Worm (Caenorhabditis elegans) whole organism, L4 larva: ENCODE data around the gene cdc-50.B.

Source experiments
- D1046.2 ChIP-seq: fragments of 200-800 bp; sonication (Bioruptor generic); IDR thresholded peaks from 2 replicates; pipeline ENCODE4 v1.3.6; 2022; ENCODE audit warnings: missing genetic modification characterization, missing compliant biosample characterization
- F37D6.2 ChIP-seq: sonication (generic microtip); optimal IDR thresholded peaks from 2 replicates; lab custom pipeline; 2016; ENCODE audit warnings: mild to moderate bottlenecking, missing genetic modification characterization, missing compliant biosample characterization
- R02D3.7 ChIP-seq: fragments of 150-350 bp; sonication (generic microtip); optimal IDR thresholded peaks from 3 replicates; lab custom pipeline; 2014; ENCODE audit warnings: missing biosample characterization, missing genetic modification characterization
- Y48G9A.11 ChIP-seq: fragments of 200-800 bp; sonication (Bioruptor generic); IDR thresholded peaks from 2 replicates; pipeline ENCODE4 v1.3.6; 2022; ENCODE audit warnings: missing genetic modification reagents, missing genetic modification characterization, missing compliant biosample characterization
- Y5F2A.4 ChIP-seq: fragments of 200-800 bp; sonication (Bioruptor generic); optimal IDR thresholded peaks from 2 replicates; lab custom pipeline; 2018; ENCODE audit warnings: mild to moderate bottlenecking, missing genetic modification characterization, missing compliant biosample characterization
- ZK337.2 ChIP-seq: fragments of 200-800 bp; sonication (Bioruptor generic); IDR thresholded peaks from 2 replicates; pipeline ENCODE4 v1.3.6; 2022; ENCODE audit warnings: missing genetic modification reagents, missing genetic modification characterization, missing compliant biosample characterization
- ZK546.5 ChIP-seq, 2 experiments: sonication (generic microtip); optimal IDR thresholded peaks; 2 replicates each; lab custom pipeline; 2017; ENCODE audit warnings: missing biosample characterization in 2 of 2, missing genetic modification characterization in 2 of 2
- aly-2 ChIP-seq: sonication (generic microtip); optimal IDR thresholded peaks from 2 replicates; lab custom pipeline; 2018; ENCODE audit warnings: missing biosample characterization, missing genetic modification characterization
- attf-4 ChIP-seq: sonication (generic microtip); optimal IDR thresholded peaks from 3 replicates; lab custom pipeline; 2017; ENCODE audit warnings: missing biosample characterization, missing genetic modification characterization
- ceh-20 ChIP-seq: fragments of 200-800 bp; sonication (Bioruptor generic); IDR thresholded peaks from 2 replicates; pipeline ENCODE4 v1.3.6; 2022; ENCODE audit warnings: missing genetic modification reagents, missing genetic modification characterization, missing compliant biosample characterization
- ceh-28 ChIP-seq: fragments of 150-350 bp; optimal IDR thresholded peaks from 2 replicates; lab custom pipeline; 2014; ENCODE audit warnings: missing biosample characterization, missing genetic modification reagents, missing genetic modification characterization
- ceh-32 ChIP-seq: sonication (generic microtip); optimal IDR thresholded peaks from 2 replicates; lab custom pipeline; 2016; ENCODE audit warnings: mild to moderate bottlenecking, missing genetic modification characterization, missing compliant biosample characterization; ENCODE audit not compliant: poor library complexity
- ceh-44 ChIP-seq: fragments of 200-800 bp; sonication (Bioruptor generic); IDR thresholded peaks from 2 replicates; pipeline ENCODE4 v1.3.6; 2022; ENCODE audit warnings: missing genetic modification reagents, missing genetic modification characterization, missing compliant biosample characterization
- ceh-62 ChIP-seq: sonication (generic microtip); optimal IDR thresholded peaks from 2 replicates; lab custom pipeline; 2017; ENCODE audit warnings: missing biosample characterization, missing genetic modification characterization
- ces-1 ChIP-seq: fragments of 150-350 bp; sonication (generic microtip); optimal IDR thresholded peaks from 4 replicates; lab custom pipeline; 2014; ENCODE audit warnings: missing biosample characterization, missing genetic modification reagents, missing genetic modification characterization
- daf-19 ChIP-seq: fragments of 200-800 bp; sonication (Bioruptor generic); conservative IDR thresholded peaks from 2 replicates; pipeline ENCODE4 v1.3.6; 2022; ENCODE audit warnings: missing genetic modification characterization, missing compliant biosample characterization
- daf-8 ChIP-seq: fragments of 200-800 bp; sonication (Bioruptor generic); IDR thresholded peaks from 2 replicates; pipeline ENCODE4 v1.3.6; 2022; ENCODE audit warnings: missing genetic modification characterization, missing compliant biosample characterization
- egl-27 ChIP-seq: sonication (generic microtip); optimal IDR thresholded peaks from 3 replicates; lab custom pipeline; 2017; ENCODE audit warnings: missing biosample characterization, missing genetic modification reagents, missing genetic modification characterization
- egl-43 ChIP-seq: fragments of 200-800 bp; sonication (Bioruptor generic); IDR thresholded peaks from 2 replicates; pipeline ENCODE4 v1.3.6; 2022; ENCODE audit warnings: missing genetic modification reagents, missing genetic modification characterization, missing compliant biosample characterization
- fkh-10 ChIP-seq: fragments of 150-350 bp; optimal IDR thresholded peaks from 2 replicates; lab custom pipeline; 2014; ENCODE audit warnings: missing biosample characterization, missing genetic modification reagents, missing genetic modification characterization
- gei-8 ChIP-seq: fragments of 200-800 bp; sonication (Bioruptor generic); optimal IDR thresholded peaks from 2 replicates; lab custom pipeline; 2018; ENCODE audit warnings: mild to moderate bottlenecking, missing genetic modification characterization, missing compliant biosample characterization
- hlh-11 ChIP-seq: fragments of 200-800 bp; sonication (Bioruptor generic); optimal IDR thresholded peaks from 2 replicates; lab custom pipeline; 2018; ENCODE audit warnings: mild to moderate bottlenecking, missing genetic modification characterization, missing compliant biosample characterization
- hlh-30 ChIP-seq: sonication (generic microtip); optimal IDR thresholded peaks from 2 replicates; lab custom pipeline; 2017; ENCODE audit warnings: antibody characterized with exemption, mild to moderate bottlenecking, missing genetic modification characterization, missing compliant biosample characterization; ENCODE audit not compliant: insufficient read depth
- jun-1 ChIP-seq: fragments of 150-350 bp; optimal IDR thresholded peaks from 2 replicates; lab custom pipeline; 2014; ENCODE audit warnings: missing biosample characterization, missing genetic modification reagents, missing genetic modification characterization
- lin-15B ChIP-seq: fragments of 150-350 bp; sonication (generic microtip); optimal IDR thresholded peaks from 3 replicates; lab custom pipeline; 2014; ENCODE audit warnings: missing biosample characterization, missing genetic modification characterization
- lin-39 ChIP-seq: fragments of 150-350 bp; optimal IDR thresholded peaks from 2 replicates; lab custom pipeline; 2014; ENCODE audit warnings: missing biosample characterization, missing genetic modification reagents, missing genetic modification characterization
- lsy-2 ChIP-seq, 2 experiments: fragments of 150-350 bp in 1 of 2; sonication (generic microtip) in 1 of 2; optimal IDR thresholded peaks; 2 replicates each; lab custom pipeline; 2014 to 2017; ENCODE audit warnings: missing biosample characterization in 2 of 2, missing genetic modification characterization in 2 of 2
- madf-9 ChIP-seq: fragments of 200-800 bp; sonication (Bioruptor generic); conservative IDR thresholded peaks from 2 replicates; pipeline ENCODE4 v1.3.6; 2022; ENCODE audit warnings: missing genetic modification reagents, missing genetic modification characterization, missing compliant biosample characterization
- mdl-1 ChIP-seq, 2 experiments: fragments of 150-350 bp in 1 of 2; sonication (generic microtip) in 1 of 2; optimal IDR thresholded peaks; 2 replicates each; lab custom pipeline; 2014 to 2017; ENCODE audit warnings: missing biosample characterization in 2 of 2, missing genetic modification characterization in 2 of 2
- mes-2 ChIP-seq: sonication (generic microtip); optimal IDR thresholded peaks from 2 replicates; lab custom pipeline; 2016; ENCODE audit warnings: missing genotype, mild to moderate bottlenecking, missing genetic modification characterization, missing compliant biosample characterization; ENCODE audit not compliant: poor library complexity, severe bottlenecking
- mxl-3 ChIP-seq: fragments of 200-800 bp; sonication (Bioruptor generic); optimal IDR thresholded peaks from 2 replicates; lab custom pipeline; 2018; ENCODE audit warnings: mild to moderate bottlenecking, missing genetic modification characterization, missing compliant biosample characterization
- nhr-10 ChIP-seq: fragments of 150-350 bp; optimal IDR thresholded peaks from 2 replicates; lab custom pipeline; 2014; ENCODE audit warnings: missing biosample characterization, missing genetic modification characterization
- nhr-102 ChIP-seq: sonication (generic microtip); optimal IDR thresholded peaks from 2 replicates; lab custom pipeline; 2016; ENCODE audit warnings: mild to moderate bottlenecking, missing genetic modification characterization, moderate library complexity, missing compliant biosample characterization
- nhr-111 ChIP-seq: fragments of 200-800 bp; sonication (Bioruptor generic); optimal IDR thresholded peaks from 2 replicates; lab custom pipeline; 2018; ENCODE audit warnings: mild to moderate bottlenecking, missing genetic modification characterization, missing compliant biosample characterization
- nhr-237 ChIP-seq: sonication (generic microtip); optimal IDR thresholded peaks from 2 replicates; lab custom pipeline; 2017; ENCODE audit warnings: missing biosample characterization, missing genetic modification characterization
- nhr-41 ChIP-seq: fragments of 200-800 bp; sonication (Bioruptor generic); IDR thresholded peaks from 2 replicates; pipeline ENCODE4 v1.3.6; 2022; ENCODE audit warnings: missing genetic modification reagents, missing genetic modification characterization, missing compliant biosample characterization
- nhr-42 ChIP-seq: fragments of 200-800 bp; sonication (Bioruptor generic); IDR thresholded peaks from 2 replicates; pipeline ENCODE4 v1.3.6; 2022; ENCODE audit warnings: missing genetic modification characterization, missing compliant biosample characterization
- nhr-6 ChIP-seq: fragments of 150-350 bp; optimal IDR thresholded peaks from 2 replicates; lab custom pipeline; 2014; ENCODE audit warnings: missing biosample characterization, missing genetic modification characterization
- nhr-76 ChIP-seq: fragments of 150-350 bp; optimal IDR thresholded peaks from 2 replicates; lab custom pipeline; 2014; ENCODE audit warnings: missing biosample characterization, missing genetic modification characterization
- php-3 ChIP-seq: fragments of 200-800 bp; sonication (Bioruptor generic); IDR thresholded peaks from 2 replicates; pipeline ENCODE4 v1.3.6; 2022; ENCODE audit warnings: missing genetic modification reagents, missing genetic modification characterization, missing compliant biosample characterization
- pqm-1 ChIP-seq: sonication (generic microtip); optimal IDR thresholded peaks from 2 replicates; lab custom pipeline; 2017; ENCODE audit warnings: missing biosample characterization, missing genetic modification characterization
- sdz-12 ChIP-seq: fragments of 200-800 bp; sonication (Bioruptor generic); optimal IDR thresholded peaks from 2 replicates; lab custom pipeline; 2018; ENCODE audit warnings: mild to moderate bottlenecking, missing genetic modification characterization, missing compliant biosample characterization
- skn-1 ChIP-seq: fragments of 150-350 bp; optimal IDR thresholded peaks from 2 replicates; lab custom pipeline; 2014; ENCODE audit warnings: missing biosample characterization, missing genetic modification characterization
- snpc-1.2 ChIP-seq: fragments of 200-800 bp; sonication (Bioruptor generic); IDR thresholded peaks from 2 replicates; pipeline ENCODE4 v1.3.6; 2022; ENCODE audit warnings: missing genetic modification reagents, missing genetic modification characterization, missing compliant biosample characterization
- snpc-4 ChIP-seq: fragments of 150-350 bp; optimal IDR thresholded peaks from 2 replicates; lab custom pipeline; 2014; ENCODE audit warnings: missing biosample characterization, missing genetic modification characterization
- tra-1 ChIP-seq: fragments of 200-800 bp; sonication (Bioruptor generic); IDR thresholded peaks from 2 replicates; pipeline ENCODE4 v1.3.6; 2022; ENCODE audit warnings: missing genetic modification reagents, missing genetic modification characterization, missing compliant biosample characterization
- unc-62 ChIP-seq, 3 experiments: fragments of 150-350 bp in 1 of 3; sonication (generic microtip); optimal IDR thresholded peaks in 2 of 3; peaks in 1 of 3; 1 replicate in 1 of 3; 2 replicates in 2 of 3; lab custom pipeline; 2014 to 2017; ENCODE audit warnings: missing biosample characterization in 3 of 3, missing genetic modification characterization in 3 of 3, missing genetic modification reagents in 3 of 3, missing genotype in 1 of 3
- zfp-3 ChIP-seq: fragments of 200-800 bp; sonication (Bioruptor generic); conservative IDR thresholded peaks from 2 replicates; pipeline ENCODE4 v1.3.6; 2022; ENCODE audit warnings: missing genetic modification reagents, missing genetic modification characterization, missing compliant biosample characterization
- ztf-11 ChIP-seq: fragments of 150-350 bp; optimal IDR thresholded peaks from 2 replicates; lab custom pipeline; 2014; ENCODE audit warnings: missing biosample characterization, missing genetic modification characterization

Gene cdc-50.B

ce11 chrIV:8794895-8795665 is 30.4 kb downstream of the cdc-50.B start (continued):
- TF ChIP-seq sdz-12 (peak; percentile 31), nhr-111 (GFP tag; lab: Kevin White, UChicago) (no peak), lin-15B (tag; lab: Kevin White, UChicago) (no peak), ceh-28 (tag; lab: Kevin White, UChicago) (peak; percentile 30), R02D3.7 (tag; lab: Kevin White, UChicago) (no peak), fkh-10 (GFP tag; lab: Kevin White, UChicago) (peak; percentile 23), nhr-237 (tag; lab: Kevin White, UChicago) (no peak), ZK337.2 (no peak), mxl-3 (GFP tag; lab: Kevin White, UChicago) (peak; percentile 93), daf-19 (GFP tag; lab: Robert Waterston, UW) (no peak), ZK546.5 (tag; optimal IDR thresholded peaks at IDR 0.05; lab: Kevin White, UChicago) (no peak), ces-1 (GFP tag; lab: Kevin White, UChicago) (peak; percentile 1), nhr-6 (tag; lab: Kevin White, UChicago) (peak; percentile 51), ceh-20 (GFP tag; lab: Robert Waterston, UW) (peak; percentile 68), nhr-42 (GFP tag; lab: Robert Waterston, UW) (peak; percentile 35; the same call in 1 of the 2 replicates), skn-1 (tag; lab: Kevin White, UChicago) (no peak), D1046.2 (0 out of 2 replicates have a peak, but pooled peaks have one; percentile 10), tra-1 (peak; percentile 93), Y48G9A.11 (no peak), nhr-76 (tag; lab: Kevin White, UChicago) (no peak), snpc-1.2 (GFP tag; lab: Robert Waterston, UW) (no peak), Y5F2A.4 (GFP tag; lab: Kevin White, UChicago) (no peak), egl-43 (GFP tag; lab: Robert Waterston, UW) (peak; percentile 82), jun-1 (peak; percentile 52), unc-62 (GFP tag; optimal IDR thresholded peaks at IDR 0.05 in 1 of 2; lab: Kevin White, UChicago) (peak in 1 of 2 experiments; percentile 98), unc-62 (tag; optimal IDR thresholded peaks at IDR 0.05; lab: Kevin White, UChicago) (peak; percentile 95), attf-4 (no peak), F37D6.2 (tag; lab: Kevin White, UChicago) (peak; percentile 72), snpc-4 (no peak), pqm-1 (peak; percentile 68), lsy-2 (tag; optimal IDR thresholded peaks at IDR 0.05; lab: Kevin White, UChicago) (peak; percentile 70 to 78), madf-9 (0 out of 2 replicates have a peak, but pooled peaks have one; percentile 3), ceh-62 (tag; lab: Kevin White, UChicago) (no peak), zfp-3 (GFP tag; lab: Robert Waterston, UW) (no peak), php-3 (GFP tag; lab: Robert Waterston, UW) (0 out of 2 replicates have a peak, but pooled peaks have one; percentile 51), ztf-11 (tag; lab: Kevin White, UChicago) (no peak), egl-27 (tag; lab: Kevin White, UChicago) (no peak), hlh-11 (peak; percentile 99), aly-2 (no peak), nhr-102 (tag; lab: Kevin White, UChicago) (peak; percentile 66), nhr-10 (peak; percentile 88), lin-39 (tag; lab: Kevin White, UChicago) (peak; percentile 52), ceh-32 (tag; lab: Kevin White, UChicago) (peak; percentile 15), gei-8 (GFP tag; lab: Kevin White, UChicago) (peak; percentile 68), ceh-44 (GFP tag; lab: Robert Waterston, UW) (0 out of 2 replicates have a peak, but pooled peaks have one; percentile 31), mes-2 (peak; percentile 57), mdl-1 (tag; optimal IDR thresholded peaks at IDR 0.05; lab: Kevin White, UChicago) (peak; percentile 73 to 97), daf-8 (GFP tag; lab: Robert Waterston, UW) (no peak), hlh-30 (tag; lab: Kevin White, UChicago) (peak; percentile 96), nhr-41 (GFP tag; lab: Robert Waterston, UW) (peak; percentile 86; the same call in 1 of the 2 replicates)
